Worm (Caenorhabditis elegans) whole organism, L2 larva: ENCODE measurements around the gene W06H8.6.

Experiments
- C34F6.9 ChIP-seq: fragments of 150-350 bp; optimal IDR thresholded peaks from 2 replicates; lab custom pipeline; 2014; ENCODE audit warnings: missing biosample characterization, missing genetic modification characterization
- R02D3.7 ChIP-seq: fragments of 150-350 bp; optimal IDR thresholded peaks from 2 replicates; lab custom pipeline; 2014; ENCODE audit warnings: missing biosample characterization, missing genetic modification characterization
- ZK546.5 ChIP-seq: sonication (generic microtip); optimal IDR thresholded peaks from 2 replicates; lab custom pipeline; 2017; ENCODE audit warnings: missing biosample characterization, missing genetic modification characterization
- lin-11 ChIP-seq: fragments of 150-350 bp; sonication (generic microtip); optimal IDR thresholded peaks from 2 replicates; lab custom pipeline; 2014; ENCODE audit warnings: missing biosample characterization, missing genetic modification characterization, inconsistent platforms, mixed read lengths
- nhr-12 ChIP-seq: fragments of 150-350 bp; optimal IDR thresholded peaks from 2 replicates; lab custom pipeline; 2014; ENCODE audit warnings: missing biosample characterization, missing genetic modification characterization
- nhr-77 ChIP-seq: fragments of 150-350 bp; optimal IDR thresholded peaks from 2 replicates; lab custom pipeline; 2014; ENCODE audit warnings: missing biosample characterization, missing genetic modification characterization
- peb-1 ChIP-seq: fragments of 150-350 bp; optimal IDR thresholded peaks from 2 replicates; lab custom pipeline; 2014; ENCODE audit warnings: missing biosample characterization, missing genetic modification characterization
- sma-3 ChIP-seq: sonication (generic microtip); optimal IDR thresholded peaks from 2 replicates; lab custom pipeline; 2016; ENCODE audit warnings: missing genetic modification reagents, missing genetic modification characterization, missing compliant biosample characterization
- unc-62 ChIP-seq: fragments of 150-350 bp; optimal IDR thresholded peaks from 2 replicates; lab custom pipeline; 2014; ENCODE audit warnings: missing biosample characterization, missing genetic modification reagents, missing genetic modification characterization
- ztf-4 ChIP-seq: fragments of 150-350 bp; optimal IDR thresholded peaks from 2 replicates; lab custom pipeline; 2014; ENCODE audit warnings: missing biosample characterization, missing genetic modification characterization

DNA sequence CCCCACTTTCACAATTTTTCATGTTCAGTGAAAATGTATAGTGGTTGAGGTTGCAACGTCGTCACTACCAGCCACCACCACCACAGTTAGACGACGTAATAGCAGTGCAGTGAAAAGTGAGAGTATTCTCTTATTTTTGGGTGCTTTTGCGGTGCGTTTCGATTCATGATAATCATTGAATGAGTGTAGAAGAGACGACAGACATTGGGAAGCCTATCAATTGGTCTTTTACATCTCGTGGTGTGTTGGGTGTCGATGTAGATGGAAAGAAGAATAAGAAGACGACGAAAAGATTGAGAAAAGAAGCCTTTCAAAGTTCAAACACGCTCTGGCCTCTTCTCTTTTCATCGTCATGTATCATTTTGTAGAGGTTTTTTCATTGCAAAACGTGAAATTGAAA lies 13.0 kb upstream of the W06H8.6 start:
- no peak for TF ChIP-seq ztf-4 (tag; lab: Kevin White, UChicago)
- TF ChIP-seq nhr-12 (tag; lab: Kevin White, UChicago): no peak
- no peak for TF ChIP-seq lin-11
- no peak for TF ChIP-seq R02D3.7
- TF ChIP-seq ZK546.5 (tag; lab: Kevin White, UChicago): no peak
- peak; percentile 37 for TF ChIP-seq sma-3
- TF ChIP-seq C34F6.9 (tag; lab: Kevin White, UChicago): no peak
- TF ChIP-seq nhr-77 (tag; lab: Kevin White, UChicago): no peak
- TF ChIP-seq peb-1 (tag; lab: Kevin White, UChicago): no peak
- TF ChIP-seq unc-62 (GFP tag; lab: Kevin White, UChicago): no peak
